Fruit fly (Drosophila melanogaster) whole organism, embryonic: ENCODE data around the gene ppk24.

Experiments used
- Atf6 ChIP-seq: fragments of 200-800 bp; sonication (Bioruptor generic); IDR thresholded peaks from 2 replicates; pipeline ENCODE4 v1.3.6; 2022; ENCODE audit warnings: missing biosample characterization, missing genetic modification characterization
- CG13624 ChIP-seq: fragments of 200-800 bp; sonication (Bioruptor generic); optimal IDR thresholded peaks from 2 replicates; lab custom pipeline; 2016; ENCODE audit warnings: missing biosample characterization, missing genetic modification characterization
- CG14667 ChIP-seq: fragments of 200-800 bp; sonication (Bioruptor generic); IDR thresholded peaks from 2 replicates; pipeline ENCODE4 v1.3.6; 2022; ENCODE audit warnings: missing biosample characterization, missing genetic modification characterization
- CG17912 ChIP-seq: fragments of 200-800 bp; sonication (Bioruptor generic); optimal IDR thresholded peaks from 2 replicates; lab custom pipeline; 2018; ENCODE audit warnings: missing biosample characterization, mild to moderate bottlenecking, missing genetic modification characterization
- CG1832 ChIP-seq: fragments of 200-800 bp; sonication (Bioruptor generic); optimal IDR thresholded peaks from 2 replicates; lab custom pipeline; 2017; ENCODE audit warnings: missing biosample characterization, mild to moderate bottlenecking, missing genetic modification characterization, inconsistent platforms
- CG2678 ChIP-seq: fragments of 200-800 bp; sonication (Bioruptor generic); optimal IDR thresholded peaks from 3 replicates; lab custom pipeline; 2019; ENCODE audit warnings: missing biosample characterization, mild to moderate bottlenecking, missing genetic modification characterization, moderate library complexity
- CG3065 ChIP-seq: fragments of 200-800 bp; sonication (Bioruptor generic); optimal IDR thresholded peaks from 2 replicates; lab custom pipeline; 2016; ENCODE audit warnings: missing biosample characterization, missing genetic modification characterization
- CG32767 ChIP-seq: fragments of 200-800 bp; sonication (Bioruptor generic); IDR thresholded peaks from 2 replicates; pipeline ENCODE4 v1.3.6; 2022; ENCODE audit warnings: missing biosample characterization, missing genetic modification characterization
- CG3838 ChIP-seq: fragments of 200-800 bp; sonication (Bioruptor generic); optimal IDR thresholded peaks from 3 replicates; lab custom pipeline; 2016; ENCODE audit warnings: missing biosample characterization, missing genetic modification characterization
- CG4617 ChIP-seq: fragments of 200-800 bp; sonication (Bioruptor generic); optimal IDR thresholded peaks from 3 replicates; lab custom pipeline; 2016; ENCODE audit warnings: missing biosample characterization, missing genetic modification characterization, borderline replicate concordance
- CG6272 ChIP-seq: fragments of 200-800 bp; sonication (Bioruptor generic); IDR thresholded peaks from 2 replicates; pipeline ENCODE4 v1.3.6; 2022; ENCODE audit warnings: missing biosample characterization, missing genetic modification characterization
- CG6854 ChIP-seq: fragments of 200-800 bp; sonication (Bioruptor generic); optimal IDR thresholded peaks from 3 replicates; lab custom pipeline; 2017; ENCODE audit warnings: missing biosample characterization, mild to moderate bottlenecking, missing genetic modification characterization
- CG7357 ChIP-seq: fragments of 200-800 bp; sonication (Bioruptor generic); IDR thresholded peaks from 3 replicates; pipeline ENCODE4 v1.3.6; 2022; ENCODE audit warnings: missing biosample characterization, missing genetic modification characterization
- CG7987 ChIP-seq: fragments of 200-800 bp; sonication (Bioruptor generic); optimal IDR thresholded peaks from 2 replicates; lab custom pipeline; 2018; ENCODE audit warnings: missing biosample characterization, mild to moderate bottlenecking, missing genetic modification characterization, moderate library complexity
- CG8089 ChIP-seq: fragments of 200-800 bp; sonication (Bioruptor generic); optimal IDR thresholded peaks from 3 replicates; lab custom pipeline; 2016; ENCODE audit warnings: missing biosample characterization, missing genetic modification characterization
- CG8290 ChIP-seq, 3 experiments: fragments of 200-800 bp; sonication (Bioruptor generic); optimal IDR thresholded peaks; 2 replicates each; lab custom pipeline; 2016 to 2019; ENCODE audit warnings: missing biosample characterization in 3 of 3, missing genetic modification characterization in 3 of 3, mild to moderate bottlenecking in 2 of 3, moderate library complexity in 1 of 3
- CHES-1-like ChIP-seq: fragments of 200-800 bp; sonication (Bioruptor generic); optimal IDR thresholded peaks from 2 replicates; lab custom pipeline; 2016; ENCODE audit warnings: missing biosample characterization, missing genetic modification characterization
- CkIIα-i1 ChIP-seq: fragments of 200-800 bp; sonication (Bioruptor generic); IDR thresholded peaks from 2 replicates; pipeline ENCODE4 v1.3.6; 2022; ENCODE audit warnings: missing biosample characterization, missing genetic modification characterization
- D19A ChIP-seq: fragments of 200-800 bp; optimal IDR thresholded peaks from 3 replicates; lab custom pipeline; 2019; ENCODE audit warnings: missing biosample characterization, mild to moderate bottlenecking, missing genetic modification characterization, moderate library complexity
- ERR ChIP-seq: fragments of 200-800 bp; sonication (Bioruptor generic); optimal IDR thresholded peaks from 2 replicates; lab custom pipeline; 2016; ENCODE audit warnings: missing biosample characterization, missing genetic modification characterization
- Eip74EF ChIP-seq, 2 experiments: fragments of 200-800 bp in 1 of 2; fragments of >200 bp in 1 of 2; sonication (Bioruptor generic) in 1 of 2; optimal IDR thresholded peaks; 2 replicates each; lab custom pipeline; 2017 to 2019; ENCODE audit warnings: missing biosample characterization in 2 of 2, missing genetic modification characterization in 2 of 2, mild to moderate bottlenecking in 1 of 2, moderate library complexity in 1 of 2
- Ets97D ChIP-seq: fragments of 200-800 bp; sonication (Bioruptor generic); optimal IDR thresholded peaks from 3 replicates; lab custom pipeline; 2016; ENCODE audit warnings: missing biosample characterization, missing genetic modification characterization
- Fer1 ChIP-seq: fragments of 200-800 bp; sonication (Bioruptor generic); optimal IDR thresholded peaks from 2 replicates; lab custom pipeline; 2017; ENCODE audit warnings: missing biosample characterization, mild to moderate bottlenecking, missing genetic modification characterization
- GATAe ChIP-seq: fragments of 200-800 bp; sonication (Bioruptor generic); conservative IDR thresholded peaks from 2 replicates; pipeline ENCODE4 v1.3.6; 2022; ENCODE audit warnings: missing biosample characterization, missing genetic modification characterization
- Gug ChIP-seq: fragments of 200-800 bp; sonication (Bioruptor generic); IDR thresholded peaks from 4 replicates; pipeline ENCODE4 v1.3.6; 2022; ENCODE audit warnings: missing biosample characterization, missing genetic modification characterization
- HLHmδ ChIP-seq: fragments of 200-800 bp; sonication (Bioruptor generic); optimal IDR thresholded peaks from 2 replicates; lab custom pipeline; 2018; ENCODE audit warnings: missing biosample characterization, mild to moderate bottlenecking, missing genetic modification characterization, moderate library complexity
- Jarid2 ChIP-seq: fragments of 200-800 bp; sonication (Bioruptor generic); optimal IDR thresholded peaks from 3 replicates; lab custom pipeline; 2017; ENCODE audit warnings: mild to moderate bottlenecking, missing biosample characterization, missing genetic modification reagents, missing genetic modification characterization
- Kr ChIP-seq: fragments of 200-800 bp; sonication (Bioruptor generic); optimal IDR thresholded peaks from 2 replicates; lab custom pipeline; 2017; ENCODE audit warnings: missing biosample characterization, mild to moderate bottlenecking, missing genetic modification characterization
- Max ChIP-seq: fragments of 200-800 bp; sonication (Bioruptor generic); optimal IDR thresholded peaks from 2 replicates; lab custom pipeline; 2016; ENCODE audit warnings: missing biosample characterization, mild to moderate bottlenecking, missing genetic modification characterization
- Myb ChIP-seq: fragments of 200-800 bp; sonication (Bioruptor generic); optimal IDR thresholded peaks from 2 replicates; lab custom pipeline; 2016; ENCODE audit warnings: missing biosample characterization, missing genetic modification characterization
- Nf-YC ChIP-seq: fragments of 200-800 bp; optimal IDR thresholded peaks from 3 replicates; lab custom pipeline; 2019; ENCODE audit warnings: missing biosample characterization, mild to moderate bottlenecking, missing genetic modification characterization, moderate library complexity
- Sin3A ChIP-seq: fragments of >200 bp; optimal IDR thresholded peaks from 2 replicates; lab custom pipeline; 2018
- Stat92E ChIP-seq, 3 experiments: fragments of >200 bp in 2 of 3; fragments of 200-800 bp in 1 of 3; sonication (Bioruptor generic) in 1 of 3; optimal IDR thresholded peaks; 2 replicates each; lab custom pipeline; 2017 to 2019; ENCODE audit warnings: missing biosample characterization in 3 of 3, missing genetic modification characterization in 3 of 3, mild to moderate bottlenecking in 1 of 3, moderate library complexity in 1 of 3
- YL-1 ChIP-seq: fragments of 200-800 bp; sonication (Bioruptor generic); optimal IDR thresholded peaks from 3 replicates; lab custom pipeline; 2017; ENCODE audit warnings: missing biosample characterization, mild to moderate bottlenecking, missing genetic modification characterization
- ash1 ChIP-seq: fragments of 200-800 bp; sonication (Bioruptor generic); optimal IDR thresholded peaks from 2 replicates; lab custom pipeline; 2018; ENCODE audit warnings: missing biosample characterization, mild to moderate bottlenecking, missing genetic modification characterization
- corto ChIP-seq: fragments of 200-800 bp; sonication (Bioruptor generic); optimal IDR thresholded peaks from 2 replicates; lab custom pipeline; 2016; ENCODE audit warnings: missing biosample characterization, mild to moderate bottlenecking, missing genetic modification characterization, moderate library complexity
- crc ChIP-seq: fragments of 200-800 bp; sonication (Bioruptor generic); optimal IDR thresholded peaks from 2 replicates; lab custom pipeline; 2016; ENCODE audit warnings: missing biosample characterization, missing genetic modification characterization
- croc ChIP-seq: fragments of 200-800 bp; sonication (Bioruptor generic); conservative IDR thresholded peaks from 3 replicates; pipeline ENCODE4 v1.3.6; 2022; ENCODE audit warnings: missing biosample characterization, missing genetic modification characterization
- lbe ChIP-seq: fragments of 200-800 bp; sonication (Bioruptor generic); optimal IDR thresholded peaks from 2 replicates; lab custom pipeline; 2016; ENCODE audit warnings: missing biosample characterization, mild to moderate bottlenecking, missing genetic modification characterization
- lov ChIP-seq, 2 experiments: fragments of 200-800 bp in 1 of 2; fragments of >200 bp in 1 of 2; sonication (Bioruptor generic) in 1 of 2; IDR thresholded peaks in 1 of 2; optimal IDR thresholded peaks in 1 of 2; 2 replicates in 1 of 2; 3 replicates in 1 of 2; pipeline versions ENCODE4 v1.3.6 to Lab custom; 2017 to 2022; ENCODE audit warnings: missing biosample characterization in 1 of 2, missing genetic modification characterization in 1 of 2
- mirr ChIP-seq: fragments of 200-800 bp; sonication (Bioruptor generic); optimal IDR thresholded peaks from 3 replicates; lab custom pipeline; 2018; ENCODE audit warnings: missing biosample characterization, mild to moderate bottlenecking, missing genetic modification characterization
- mld ChIP-seq: fragments of 200-800 bp; sonication (Bioruptor generic); IDR thresholded peaks from 3 replicates; pipeline ENCODE4 v1.3.6; 2022; ENCODE audit warnings: missing biosample characterization, missing genetic modification characterization; ENCODE audit not compliant: partially characterized antibody
- oc ChIP-seq: fragments of 200-800 bp; sonication (Bioruptor generic); optimal IDR thresholded peaks from 2 replicates; lab custom pipeline; 2018; ENCODE audit warnings: missing biosample characterization, mild to moderate bottlenecking, missing genetic modification characterization, moderate library complexity
- pfk ChIP-seq: fragments of 200-800 bp; sonication (Bioruptor generic); optimal IDR thresholded peaks from 2 replicates; lab custom pipeline; 2018; ENCODE audit warnings: missing biosample characterization, mild to moderate bottlenecking, missing genetic modification characterization, moderate library complexity
- pum ChIP-seq: fragments of 200-800 bp; sonication (Bioruptor generic); optimal IDR thresholded peaks from 2 replicates; lab custom pipeline; 2016; ENCODE audit warnings: missing biosample characterization, missing genetic modification characterization
- sob ChIP-seq: fragments of 200-800 bp; sonication (Bioruptor generic); IDR thresholded peaks from 2 replicates; pipeline ENCODE4 v1.3.6; 2022; ENCODE audit warnings: missing biosample characterization, missing genetic modification characterization
- tin ChIP-seq: fragments of 200-800 bp; sonication (Bioruptor generic); optimal IDR thresholded peaks from 3 replicates; lab custom pipeline; 2016; ENCODE audit warnings: missing biosample characterization, missing genetic modification characterization

Gene ppk24

dm6 chr3R:31218997-31219992 is 46.2 kb upstream of the ppk24 start, which contains the start of gene ATPsynC (continued):
- peak; percentile 99 for TF ChIP-seq CG7357 (GFP tag; lab: Robert Waterston, UW)
- TF ChIP-seq CHES-1-like (GFP tag; lab: Kevin White, UChicago) = no peak
- TF ChIP-seq CG3065 (GFP tag; lab: Kevin White, UChicago) = peak; percentile 19
- TF ChIP-seq CG6272 (GFP tag; lab: Robert Waterston, UW) = peak; percentile 34; the same call in 1 of the 2 replicates
- no peak for TF ChIP-seq pfk (GFP tag; lab: Kevin White, UChicago)
- TF ChIP-seq CG14667 = no peak
- TF ChIP-seq Ets97D (GFP tag; lab: Kevin White, UChicago) = peak; percentile 94
- no peak for TF ChIP-seq corto (GFP tag; lab: Kevin White, UChicago)
- peak; percentile 79 for TF ChIP-seq CG6854 (GFP tag; lab: Kevin White, UChicago)
- TF ChIP-seq CG7987 (GFP tag; lab: Kevin White, UChicago) = peak; percentile 53
- TF ChIP-seq ERR (GFP tag; lab: Kevin White, UChicago) = peak; percentile 58
- TF ChIP-seq CG32767 (GFP tag; lab: Robert Waterston, UW) = no peak
- peak; percentile 50 for TF ChIP-seq mirr (GFP tag; lab: Kevin White, UChicago)
- TF ChIP-seq lov (optimal IDR thresholded peaks at IDR 0.05; lab: Kevin White, UChicago) = no peak
- no peak for TF ChIP-seq lov (GFP tag; IDR thresholded peaks at IDR 0.05; lab: Robert Waterston, UW)
- no peak for TF ChIP-seq crc (GFP tag; lab: Kevin White, UChicago)
- TF ChIP-seq Fer1 (GFP tag; lab: Kevin White, UChicago) = peak; percentile 75
- no peak for TF ChIP-seq Kr (GFP tag; lab: Kevin White, UChicago)
- peak; percentile 9 for TF ChIP-seq CG8290 (GFP tag; optimal IDR thresholded peaks at IDR 0.05; lab: Kevin White, UChicago)
- TF ChIP-seq CG8290 (tag; optimal IDR thresholded peaks at IDR 0.05; lab: Kevin White, UChicago) = peak in 1 of 2 experiments; percentile 93
- peak; percentile 91 for TF ChIP-seq YL-1 (GFP tag; lab: Kevin White, UChicago)
- peak; percentile 63 for TF ChIP-seq ash1 (GFP tag; lab: Kevin White, UChicago)
- peak; percentile 79 for TF ChIP-seq Sin3A (lab: Kevin White, UChicago)
- TF ChIP-seq CkIIα-i1 (GFP tag; lab: Robert Waterston, UW) = no peak
- peak; percentile 78 for TF ChIP-seq Jarid2 (GFP tag; lab: Kevin White, UChicago)
- peak; percentile 45 for TF ChIP-seq CG13624 (GFP tag; lab: Kevin White, UChicago)
- no peak for TF ChIP-seq mld (GFP tag; lab: Robert Waterston, UW)
- TF ChIP-seq sob (GFP tag; lab: Robert Waterston, UW) = no peak
- peak; percentile 26 for TF ChIP-seq pum (GFP tag; lab: Kevin White, UChicago)
- no peak for TF ChIP-seq lbe (GFP tag; lab: Kevin White, UChicago)
- TF ChIP-seq CG1832 (GFP tag; lab: Kevin White, UChicago) = no peak
- peak; percentile 22 for TF ChIP-seq CG17912 (GFP tag; lab: Kevin White, UChicago)
- no peak for TF ChIP-seq Atf6 (GFP tag; lab: Robert Waterston, UW)
- TF ChIP-seq tin = peak; percentile 31
- peak; percentile 39 for TF ChIP-seq Nf-YC (tag; lab: Kevin White, UChicago)
- no peak for TF ChIP-seq CG3838 (GFP tag; lab: Kevin White, UChicago)
- TF ChIP-seq Stat92E (GFP tag; optimal IDR thresholded peaks at IDR 0.05; lab: Kevin White, UChicago) = peak in 2 of 3 experiments; percentile 75 to 81
- peak; percentile 11 for TF ChIP-seq D19A (tag; lab: Kevin White, UChicago)
- TF ChIP-seq Eip74EF (GFP tag; optimal IDR thresholded peaks at IDR 0.05; lab: Kevin White, UChicago) = peak in 1 of 2 experiments; percentile 86
- TF ChIP-seq CG4617 (GFP tag; lab: Kevin White, UChicago) = peak; percentile 30
- TF ChIP-seq croc (GFP tag; lab: Robert Waterston, UW) = no peak
- no peak for TF ChIP-seq oc (tag; lab: Kevin White, UChicago)
- no peak for TF ChIP-seq CG2678
- no peak for TF ChIP-seq GATAe (GFP tag; lab: Robert Waterston, UW)
- peak; percentile 55 for TF ChIP-seq Myb
- peak; percentile 80 for TF ChIP-seq HLHmδ (GFP tag; lab: Kevin White, UChicago)
- TF ChIP-seq Max (GFP tag; lab: Kevin White, UChicago) = peak; percentile 22
- peak; percentile 3 for TF ChIP-seq CG8089 (GFP tag; lab: Kevin White, UChicago)
- TF ChIP-seq Gug (GFP tag; lab: Robert Waterston, UW) = no peak
